Fruit fly (Drosophila melanogaster): ENCODE results near the gene dind.

DNA sequence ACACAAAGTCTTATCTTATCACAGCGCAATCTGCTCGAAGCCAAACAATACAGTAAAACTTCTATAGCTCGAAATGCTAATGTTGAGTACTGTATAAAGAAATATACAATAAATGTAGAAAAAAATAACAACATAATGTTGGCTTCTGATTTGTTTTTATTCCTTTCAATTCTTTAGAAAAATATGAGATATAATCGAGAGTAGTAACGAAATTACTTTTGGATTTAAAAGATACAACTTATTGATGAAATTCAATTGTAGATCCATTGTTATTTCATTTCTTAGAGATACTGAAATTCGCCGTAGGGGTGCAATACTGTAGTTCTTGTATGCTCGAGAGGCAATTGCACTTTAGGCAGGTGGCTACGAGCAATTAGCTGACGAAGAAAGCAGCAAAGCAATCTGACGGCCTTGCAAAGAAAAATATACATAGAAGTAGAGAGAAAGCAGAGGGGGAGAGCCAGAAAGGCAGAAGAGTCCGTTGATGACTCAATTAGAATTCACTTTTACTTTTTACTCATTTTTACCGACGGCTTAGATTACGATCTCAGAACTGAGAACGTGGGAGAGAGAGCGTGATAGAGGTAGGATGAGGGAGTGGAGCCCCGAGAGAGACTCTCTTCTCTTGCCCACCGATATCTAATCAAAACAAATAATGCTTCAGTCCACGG is 6.8 kb downstream of the dind start:
- no peak for TF ChIP-seq sv (GFP tag; optimal IDR thresholded peaks at IDR 0.05)
- TF ChIP-seq Hnf4 (GFP tag; optimal IDR thresholded peaks at IDR 0.05): no peak
- peak; percentile 70 for TF ChIP-seq psq (GFP tag; optimal IDR thresholded peaks at IDR 0.05)
- no peak for TF ChIP-seq usp (GFP tag; optimal IDR thresholded peaks at IDR 0.05)
- TF ChIP-seq pan (optimal IDR thresholded peaks at IDR 0.05): no peak
- TF ChIP-seq Dif (GFP tag; optimal IDR thresholded peaks at IDR 0.05; ENCODE audit: partially characterized antibody): peak; percentile 64
- no peak for TF ChIP-seq Dfd (GFP tag; optimal IDR thresholded peaks at IDR 0.05)
